Worm (Caenorhabditis elegans): ENCODE data around the gene bbs-8.

- TF ChIP-seq ztf-11 (tag; optimal IDR thresholded peaks at IDR 0.05) (no peak), pha-4 (tag; optimal IDR thresholded peaks at IDR 0.05) (no peak), nfya-1 (tag; optimal IDR thresholded peaks at IDR 0.05; ENCODE audit: insufficient read depth) (no peak), fos-1 (tag; optimal IDR thresholded peaks at IDR 0.05) (no peak), egl-27 (tag; optimal IDR thresholded peaks at IDR 0.05) (no peak)
Observed at ce11 chrV:6764972-6765371, at the start of gene bbs-8.

Data from whole organism, L3 larva.